Worm (Caenorhabditis elegans): ENCODE results near the gene ect-2.

Gene ect-2

DNA sequence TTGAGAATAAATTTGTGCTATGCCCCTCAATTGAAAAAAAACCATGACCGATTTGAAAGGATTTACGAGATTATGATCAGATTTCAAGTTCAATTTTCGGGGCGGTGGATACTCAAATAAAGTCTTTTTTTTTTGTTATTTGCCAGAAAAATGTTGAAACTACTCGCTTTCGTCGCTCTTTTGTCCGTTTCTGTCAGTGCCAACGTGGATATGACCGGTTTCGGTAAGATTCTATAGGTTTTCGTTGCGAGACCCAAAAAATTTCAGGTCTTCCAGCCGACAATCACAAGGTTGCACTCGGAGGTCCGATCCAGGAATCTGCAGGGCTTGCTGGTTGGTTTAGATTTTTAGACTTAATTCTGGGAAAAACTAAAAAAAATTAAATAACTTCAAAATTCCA lies 3.5 kb upstream of the ect-2 start, which contains the start of gene tag-209:
TSS of gene tag-209 (plus strand) at position 73 of the 400 bp plus-strand sequence.
- no peak for TF ChIP-seq zip-8 (tag; optimal IDR thresholded peaks at IDR 0.05)
- no peak for TF ChIP-seq mab-5 (tag; optimal IDR thresholded peaks at IDR 0.05)

DNA sequence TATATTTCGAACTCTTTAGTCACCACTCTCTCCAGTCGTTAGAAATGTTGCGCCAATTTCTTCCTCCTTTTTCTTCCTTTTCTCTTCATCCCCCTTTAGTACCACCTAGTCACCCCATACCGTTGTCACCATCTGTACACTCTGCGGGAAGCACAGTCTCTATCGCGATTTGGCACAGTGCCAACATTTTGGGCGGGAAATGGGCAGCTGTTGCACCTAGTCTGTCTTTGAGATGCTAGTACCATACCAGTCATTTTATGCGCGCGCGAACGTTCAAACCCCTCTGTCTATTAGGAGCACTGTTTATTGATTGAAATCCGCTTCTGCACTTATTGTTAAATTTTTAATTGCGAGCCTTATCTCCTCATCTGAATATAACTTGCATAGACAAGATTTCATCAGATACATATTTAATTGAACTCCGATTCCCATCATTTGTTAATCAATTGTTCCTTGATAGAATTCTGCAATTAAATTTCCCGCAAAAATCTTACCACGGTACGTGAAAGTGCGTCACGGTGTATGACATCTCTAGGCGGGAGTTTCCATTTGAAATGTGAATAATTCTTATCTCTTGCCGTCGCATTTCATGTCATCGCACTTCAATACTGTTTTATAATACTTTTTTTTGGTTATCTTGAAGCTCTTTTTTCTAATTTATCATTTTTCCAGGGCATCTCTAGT lies 1.2 kb upstream of the ect-2 start, which contains the start of gene cdl-1:
TSS of gene cdl-1 (plus strand) at position 673 of the 684 bp plus-strand sequence.
- TF ChIP-seq ztf-11 (tag; optimal IDR thresholded peaks at IDR 0.05) (no peak), cnd-1 (tag; optimal IDR thresholded peaks at IDR 0.05) (peak; percentile 69), snpc-4 (tag; optimal IDR thresholded peaks at IDR 0.05) (no peak), nhr-237 (tag; optimal IDR thresholded peaks at IDR 0.05) (peak; percentile 6), ceh-39 (tag; optimal IDR thresholded peaks at IDR 0.05) (no peak), lin-13 (tag; optimal IDR thresholded peaks at IDR 0.05) (no peak), ceh-43 (GFP tag; optimal IDR thresholded peaks at IDR 0.05) (no peak), lin-32 (GFP tag; optimal IDR thresholded peaks at IDR 0.05) (peak; percentile 70), ham-2 (GFP tag; optimal IDR thresholded peaks at IDR 0.05) (no peak), ces-1 (GFP tag; optimal IDR thresholded peaks at IDR 0.05) (peak; percentile 51), nhr-2 (tag; optimal IDR thresholded peaks at IDR 0.05) (peak; percentile 59), hlh-1 (tag; optimal IDR thresholded peaks at IDR 0.05) (peak; percentile 33), lsy-2 (tag; optimal IDR thresholded peaks at IDR 0.05) (peak; percentile 22), pha-4 (tag; optimal IDR thresholded peaks at IDR 0.05) (no peak)

DNA sequence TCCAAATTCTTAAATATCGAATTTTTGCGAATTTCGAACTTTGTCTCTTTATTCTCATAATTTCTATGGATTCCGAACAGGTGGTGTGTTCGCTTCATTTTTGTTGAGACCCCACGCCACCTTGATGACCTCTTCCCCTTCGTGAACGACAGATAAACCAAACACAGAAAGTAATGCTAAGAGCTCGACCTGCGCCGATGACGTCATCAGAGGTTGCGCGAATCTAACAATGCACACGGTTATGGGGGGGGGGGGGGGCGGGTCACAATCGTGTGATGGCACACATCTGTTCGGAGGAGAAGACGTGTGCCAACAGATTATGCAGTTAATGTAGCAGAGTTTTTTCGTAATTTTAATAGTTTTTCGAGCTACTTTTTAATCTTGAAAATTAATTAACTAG lies 486 bp upstream of the ect-2 start:
- TF ChIP-seq zip-8 (tag; optimal IDR thresholded peaks at IDR 0.05) (peak; percentile 39), nhr-2 (tag; optimal IDR thresholded peaks at IDR 0.05) (peak; percentile 70), cnd-1 (tag; optimal IDR thresholded peaks at IDR 0.05) (peak; percentile 70), mls-2 (tag; optimal IDR thresholded peaks at IDR 0.05) (no peak)

DNA sequence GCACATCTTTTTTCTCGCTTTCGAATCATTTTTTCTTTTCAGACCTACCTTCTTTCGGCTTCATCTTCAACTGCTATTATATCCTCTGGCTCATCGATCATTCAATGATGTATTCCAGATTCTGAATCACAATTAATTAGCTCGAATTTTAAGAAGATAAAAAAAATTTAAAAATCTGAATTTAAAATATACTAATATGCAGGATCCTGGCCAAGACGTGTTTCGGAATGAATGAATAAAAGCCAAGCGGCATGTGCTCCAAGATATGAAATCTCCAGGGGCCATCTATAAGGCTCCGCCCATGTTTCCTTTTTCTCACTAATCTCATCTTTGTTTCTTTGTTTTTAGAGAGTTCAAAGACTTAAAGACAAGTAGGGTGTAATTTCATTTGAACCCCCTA lies 5.7 kb downstream of the ect-2 start, which contains the start of gene mpz-1:
TSS of gene mpz-1 (minus strand) at position 101 of the 400 bp plus-strand sequence.
- TF ChIP-seq snpc-4 (tag; optimal IDR thresholded peaks at IDR 0.05) (no peak), sem-2 (GFP tag; optimal IDR thresholded peaks at IDR 0.05) (no peak), pha-4 (tag; optimal IDR thresholded peaks at IDR 0.05) (no peak), elt-3 (tag; optimal IDR thresholded peaks at IDR 0.05) (no peak), flh-1 (GFP tag; optimal IDR thresholded peaks at IDR 0.05) (no peak), unc-39 (tag; optimal IDR thresholded peaks at IDR 0.05) (no peak), drap-1 (GFP tag; optimal IDR thresholded peaks at IDR 0.05) (no peak), ceh-43 (GFP tag; optimal IDR thresholded peaks at IDR 0.05) (no peak), mab-5 (tag; optimal IDR thresholded peaks at IDR 0.05) (no peak), tbx-8 (GFP tag; optimal IDR thresholded peaks at IDR 0.05) (no peak), sptf-1 (tag; optimal IDR thresholded peaks at IDR 0.05) (no peak), cnd-1 (tag; optimal IDR thresholded peaks at IDR 0.05) (no peak), mls-2 (tag; optimal IDR thresholded peaks at IDR 0.05) (no peak), lsy-2 (tag; optimal IDR thresholded peaks at IDR 0.05) (no peak), nhr-2 (tag; optimal IDR thresholded peaks at IDR 0.05) (no peak), nhr-237 (tag; optimal IDR thresholded peaks at IDR 0.05) (no peak), mep-1 (tag; optimal IDR thresholded peaks at IDR 0.05) (no peak)

DNA sequence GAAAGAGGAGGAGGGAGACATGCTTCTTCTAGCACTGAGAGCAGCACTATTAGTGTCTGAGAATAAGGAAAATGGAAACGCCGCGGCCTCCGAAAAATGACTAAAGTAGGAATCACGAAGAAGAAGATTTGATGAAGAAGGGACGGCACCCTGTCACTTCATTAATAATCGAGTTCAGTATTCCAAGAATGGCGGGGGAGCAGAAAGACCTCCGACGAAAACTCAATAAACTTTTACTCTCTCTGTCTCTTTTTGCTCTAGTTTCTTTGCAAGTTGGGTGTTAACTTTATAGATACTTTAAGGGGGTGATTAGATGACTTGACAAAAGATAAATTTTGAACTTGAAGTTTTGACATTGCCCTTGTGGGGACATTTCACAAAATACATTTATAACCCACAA lies 14.5 kb downstream of the ect-2 start:
- no peak for TF ChIP-seq nhr-2 (tag; optimal IDR thresholded peaks at IDR 0.05)
- peak; percentile 88 for TF ChIP-seq ces-1 (GFP tag; optimal IDR thresholded peaks at IDR 0.05)

DNA sequence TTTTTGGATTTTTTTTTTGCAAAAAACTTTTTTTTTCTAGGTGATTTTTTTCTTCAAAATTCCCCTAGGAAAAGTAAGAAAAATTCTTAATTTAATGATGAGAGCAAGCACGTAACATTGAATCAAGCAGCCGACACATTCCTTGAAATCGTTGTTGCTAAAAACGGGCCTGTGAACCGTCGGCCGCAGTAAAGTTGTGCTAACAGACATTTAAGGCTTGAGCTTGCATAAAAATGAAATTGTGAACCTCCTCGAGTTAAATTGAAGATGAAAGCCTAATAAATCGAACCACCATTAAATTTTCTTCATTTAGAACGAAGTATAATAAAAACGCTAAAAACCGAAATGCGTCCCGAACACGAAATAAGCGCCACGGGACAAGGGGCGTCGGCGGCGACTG lies 15.8 kb downstream of the ect-2 start:
- TF ChIP-seq lin-32 (GFP tag; optimal IDR thresholded peaks at IDR 0.05) (no peak), sptf-1 (tag; optimal IDR thresholded peaks at IDR 0.05) (no peak), sem-2 (GFP tag; optimal IDR thresholded peaks at IDR 0.05) (no peak), nhr-2 (tag; optimal IDR thresholded peaks at IDR 0.05) (no peak), ces-1 (GFP tag; optimal IDR thresholded peaks at IDR 0.05) (no peak), unc-62 (GFP tag; optimal IDR thresholded peaks at IDR 0.05) (no peak), ham-2 (GFP tag; optimal IDR thresholded peaks at IDR 0.05) (no peak), mep-1 (tag; optimal IDR thresholded peaks at IDR 0.05) (no peak), flh-1 (GFP tag; optimal IDR thresholded peaks at IDR 0.05) (no peak), drap-1 (GFP tag; optimal IDR thresholded peaks at IDR 0.05) (no peak), ceh-43 (GFP tag; optimal IDR thresholded peaks at IDR 0.05) (no peak), blmp-1 (tag; optimal IDR thresholded peaks at IDR 0.05) (no peak), ztf-11 (tag; optimal IDR thresholded peaks at IDR 0.05) (no peak), unc-120 (tag; optimal IDR thresholded peaks at IDR 0.05; ENCODE audit: poor library complexity, severe bottlenecking) (no peak)
